Worm (Caenorhabditis elegans) whole organism, early embryonic: Measurements from ENCODE around the gene ccf-1.

Experiments used
- B0310.2 ChIP-seq: sonication (generic microtip); optimal IDR thresholded peaks from 2 replicates; lab custom pipeline; 2016; ENCODE audit warnings: mild to moderate bottlenecking, missing genetic modification characterization, missing compliant biosample characterization
- ama-1 ChIP-seq: fragments of 150-350 bp; optimal IDR thresholded peaks from 2 replicates; lab custom pipeline; 2014
- ceh-36 ChIP-seq: sonication (generic microtip); optimal IDR thresholded peaks from 2 replicates; lab custom pipeline; 2016; ENCODE audit warnings: missing genetic modification characterization, inconsistent platforms, missing compliant biosample characterization
- flt-1 ChIP-seq: fragments of 200-800 bp; sonication (Bioruptor generic); IDR thresholded peaks from 2 replicates; pipeline ENCODE4 v1.3.6; 2022; ENCODE audit warnings: missing genetic modification characterization, missing compliant biosample characterization
- hmbx-1 ChIP-seq: sonication (generic microtip); optimal IDR thresholded peaks from 2 replicates; lab custom pipeline; 2016; ENCODE audit warnings: mild to moderate bottlenecking, missing genetic modification characterization, missing compliant biosample characterization
- pes-1 ChIP-seq: fragments of 200-800 bp; sonication (Bioruptor generic); IDR thresholded peaks from 2 replicates; pipeline ENCODE4 v1.3.6; 2022; ENCODE audit warnings: missing genetic modification reagents, missing genetic modification characterization, missing compliant biosample characterization
- sea-1 ChIP-seq: fragments of 200-800 bp; sonication (Bioruptor generic); conservative IDR thresholded peaks from 2 replicates; pipeline ENCODE4 v1.3.6; 2022; ENCODE audit warnings: missing genetic modification characterization, missing compliant biosample characterization
- tbx-37 ChIP-seq: fragments of 200-800 bp; sonication (Bioruptor generic); conservative IDR thresholded peaks from 2 replicates; pipeline ENCODE4 v1.3.6; 2022; ENCODE audit warnings: missing genetic modification reagents, missing genetic modification characterization, missing compliant biosample characterization

ce11 chrIII:11902782-11903181 is 17.3 kb downstream of the ccf-1 start:
- TF ChIP-seq tbx-37 (GFP tag; lab: Robert Waterston, UW) (no peak), ama-1 (lab: Kevin White, UChicago) (no peak), flt-1 (GFP tag; lab: Robert Waterston, UW) (no peak), pes-1 (GFP tag; lab: Robert Waterston, UW) (no peak), hmbx-1 (no peak), ceh-36 (tag; lab: Kevin White, UChicago) (no peak), sea-1 (GFP tag; lab: Robert Waterston, UW) (no peak), B0310.2 (no peak)
